Fruit fly (Drosophila melanogaster) whole organism, prepupa: Measurements from ENCODE around the gene Tmem43.

Experiments
- Blimp-1 ChIP-seq: fragments of 200-800 bp; sonication (Bioruptor generic); optimal IDR thresholded peaks from 3 replicates; lab custom pipeline; 2017; ENCODE audit warnings: missing biosample characterization, missing genetic modification characterization, mild to moderate bottlenecking, moderate library complexity, missing genetic modification reagents
- CG10631 ChIP-seq: fragments of 200-800 bp; sonication (Bioruptor generic); optimal IDR thresholded peaks from 2 replicates; lab custom pipeline; 2016; ENCODE audit warnings: missing biosample characterization, missing genetic modification characterization
- CG10669 ChIP-seq: fragments of 200-800 bp; sonication (Bioruptor generic); optimal IDR thresholded peaks from 3 replicates; lab custom pipeline; 2018; ENCODE audit warnings: missing biosample characterization, mild to moderate bottlenecking, missing genetic modification characterization, moderate library complexity
- CG11294 ChIP-seq: fragments of 200-800 bp; sonication (Bioruptor generic); IDR thresholded peaks from 2 replicates; pipeline ENCODE4 v1.3.6; 2022; ENCODE audit warnings: missing biosample characterization, missing genetic modification characterization
- CG11762 ChIP-seq: fragments of 200-800 bp; sonication (Bioruptor generic); optimal IDR thresholded peaks from 3 replicates; lab custom pipeline; 2016; ENCODE audit warnings: missing biosample characterization, missing genetic modification characterization; ENCODE audit not compliant: insufficient read depth
- CG11902 ChIP-seq: fragments of 200-800 bp; sonication (Bioruptor generic); optimal IDR thresholded peaks from 3 replicates; lab custom pipeline; 2016; ENCODE audit warnings: missing biosample characterization, missing genetic modification characterization
- CG15336 ChIP-seq: fragments of 200-800 bp; sonication (Bioruptor generic); IDR thresholded peaks from 2 replicates; pipeline ENCODE4 v1.3.6; 2022; ENCODE audit warnings: missing biosample characterization, missing genetic modification characterization
- CG1621 ChIP-seq: fragments of 200-800 bp; sonication (Bioruptor generic); optimal IDR thresholded peaks from 3 replicates; lab custom pipeline; 2018; ENCODE audit warnings: missing biosample characterization, mild to moderate bottlenecking, missing genetic modification characterization
- CG16779 ChIP-seq: fragments of 200-800 bp; sonication (Bioruptor generic); optimal IDR thresholded peaks from 3 replicates; lab custom pipeline; 2017; ENCODE audit warnings: missing biosample characterization, mild to moderate bottlenecking, missing genetic modification characterization
- CG3032 ChIP-seq: fragments of 200-800 bp; optimal IDR thresholded peaks from 2 replicates; lab custom pipeline; 2019; ENCODE audit warnings: missing biosample characterization, mild to moderate bottlenecking, missing genetic modification characterization, moderate library complexity
- CG34406 ChIP-seq: fragments of 200-800 bp; sonication (Bioruptor generic); optimal IDR thresholded peaks from 3 replicates; lab custom pipeline; 2016; ENCODE audit warnings: missing biosample characterization, missing genetic modification characterization
- CG4318 ChIP-seq: fragments of 200-800 bp; sonication (Bioruptor generic); optimal IDR thresholded peaks from 3 replicates; lab custom pipeline; 2017; ENCODE audit warnings: missing biosample characterization, mild to moderate bottlenecking, missing genetic modification characterization
- CG6276 ChIP-seq: fragments of 200-800 bp; sonication (Bioruptor generic); optimal IDR thresholded peaks from 2 replicates; lab custom pipeline; 2017; ENCODE audit warnings: missing biosample characterization, mild to moderate bottlenecking, missing genetic modification characterization
- CG6792 ChIP-seq: fragments of 200-800 bp; sonication (Bioruptor generic); optimal IDR thresholded peaks from 3 replicates; lab custom pipeline; 2016; ENCODE audit warnings: missing biosample characterization, missing genetic modification characterization
- CG6854 ChIP-seq: fragments of 200-800 bp; sonication (Bioruptor generic); optimal IDR thresholded peaks from 2 replicates; lab custom pipeline; 2017; ENCODE audit warnings: missing biosample characterization, mild to moderate bottlenecking, missing genetic modification characterization
- CG7368 ChIP-seq: fragments of 200-800 bp; sonication (Bioruptor generic); optimal IDR thresholded peaks from 3 replicates; lab custom pipeline; 2016; ENCODE audit warnings: missing biosample characterization, missing genetic modification characterization
- CG8119 ChIP-seq: fragments of 200-800 bp; sonication (Bioruptor generic); IDR thresholded peaks from 3 replicates; pipeline ENCODE4 v1.3.6; 2022; ENCODE audit warnings: missing biosample characterization, missing genetic modification characterization
- CG8319 ChIP-seq: fragments of 200-800 bp; sonication (Bioruptor generic); optimal IDR thresholded peaks from 3 replicates; lab custom pipeline; 2016; ENCODE audit warnings: missing biosample characterization, missing genetic modification characterization
- CG9139 ChIP-seq: fragments of 200-800 bp; sonication (Bioruptor generic); optimal IDR thresholded peaks from 3 replicates; lab custom pipeline; 2017; ENCODE audit warnings: missing biosample characterization, mild to moderate bottlenecking, missing genetic modification characterization
- Eip75B ChIP-seq: fragments of 200-800 bp; sonication (Bioruptor generic); optimal IDR thresholded peaks from 3 replicates; lab custom pipeline; 2016; ENCODE audit warnings: missing biosample characterization, missing genetic modification characterization
- Eip78C ChIP-seq: fragments of 200-800 bp; sonication (Bioruptor generic); peaks from one replicate; lab custom pipeline; 2016; ENCODE audit warnings: missing biosample characterization, missing genetic modification characterization
- Eip93F ChIP-seq: fragments of 200-800 bp; sonication (Bioruptor generic); optimal IDR thresholded peaks from 2 replicates; lab custom pipeline; 2016; ENCODE audit warnings: missing biosample characterization, mild to moderate bottlenecking, missing genetic modification characterization
- Ets96B ChIP-seq: fragments of 200-800 bp; optimal IDR thresholded peaks from 2 replicates; lab custom pipeline; 2019; ENCODE audit warnings: missing biosample characterization, mild to moderate bottlenecking, missing genetic modification characterization, moderate library complexity
- Gug ChIP-seq: fragments of 200-800 bp; sonication (Bioruptor generic); IDR thresholded peaks from 2 replicates; pipeline ENCODE4 v1.3.6; 2022; ENCODE audit warnings: missing biosample characterization, missing genetic modification characterization
- Lpt ChIP-seq: fragments of 200-800 bp; sonication (Bioruptor generic); optimal IDR thresholded peaks from 3 replicates; lab custom pipeline; 2016; ENCODE audit warnings: missing biosample characterization, missing genetic modification characterization
- Met ChIP-seq: fragments of 200-800 bp; sonication (Bioruptor generic); optimal IDR thresholded peaks from 3 replicates; lab custom pipeline; 2016; ENCODE audit warnings: missing biosample characterization, missing genetic modification characterization
- OdsH ChIP-seq: fragments of 200-800 bp; sonication (Bioruptor generic); optimal IDR thresholded peaks from 3 replicates; lab custom pipeline; 2016; ENCODE audit warnings: missing biosample characterization, missing genetic modification characterization
- Smox ChIP-seq: fragments of 200-800 bp; sonication (Bioruptor generic); optimal IDR thresholded peaks from 3 replicates; lab custom pipeline; 2016; ENCODE audit warnings: missing biosample characterization, missing genetic modification characterization
- Sox102F ChIP-seq: fragments of 200-800 bp; sonication (Bioruptor generic); optimal IDR thresholded peaks from 2 replicates; lab custom pipeline; 2016; ENCODE audit warnings: missing biosample characterization, mild to moderate bottlenecking, missing genetic modification characterization
- Sox14 ChIP-seq: fragments of 200-800 bp; sonication (Bioruptor generic); optimal IDR thresholded peaks from 3 replicates; lab custom pipeline; 2016; ENCODE audit warnings: missing biosample characterization, missing genetic modification characterization
- achi ChIP-seq: fragments of 200-800 bp; sonication (Bioruptor generic); optimal IDR thresholded peaks from 3 replicates; lab custom pipeline; 2016; ENCODE audit warnings: missing biosample characterization, missing genetic modification characterization
- acj6 ChIP-seq: fragments of 200-800 bp; sonication (Bioruptor generic); optimal IDR thresholded peaks from 3 replicates; lab custom pipeline; 2016; ENCODE audit warnings: missing biosample characterization, missing genetic modification characterization
- cyc ChIP-seq: fragments of 200-800 bp; sonication (Bioruptor generic); optimal IDR thresholded peaks from 3 replicates; lab custom pipeline; 2016; ENCODE audit warnings: missing biosample characterization, missing genetic modification characterization
- dac ChIP-seq: fragments of 200-800 bp; sonication (Bioruptor generic); optimal IDR thresholded peaks from 2 replicates; lab custom pipeline; 2017; ENCODE audit warnings: missing biosample characterization, mild to moderate bottlenecking, missing genetic modification characterization
- dsx ChIP-seq: fragments of 200-800 bp; optimal IDR thresholded peaks from 3 replicates; lab custom pipeline; 2019; ENCODE audit warnings: missing biosample characterization, mild to moderate bottlenecking, missing genetic modification characterization, moderate library complexity; ENCODE audit not compliant: poor library complexity, severe bottlenecking
- eg ChIP-seq: fragments of 200-800 bp; sonication (Bioruptor generic); IDR thresholded peaks from 3 replicates; pipeline ENCODE4 v1.3.6; 2022; ENCODE audit warnings: missing biosample characterization, missing genetic modification characterization
- fd59A ChIP-seq: fragments of 200-800 bp; sonication (Bioruptor generic); optimal IDR thresholded peaks from 2 replicates; lab custom pipeline; 2017; ENCODE audit warnings: missing biosample characterization, mild to moderate bottlenecking, missing genetic modification characterization, missing genetic modification reagents
- fd85E ChIP-seq: fragments of 200-800 bp; sonication (Bioruptor generic); optimal IDR thresholded peaks from 3 replicates; lab custom pipeline; 2016; ENCODE audit warnings: missing biosample characterization, missing genetic modification characterization
- fkh ChIP-seq: fragments of 200-800 bp; sonication (Bioruptor generic); optimal IDR thresholded peaks from 3 replicates; lab custom pipeline; 2017; ENCODE audit warnings: missing biosample characterization, mild to moderate bottlenecking, missing genetic modification characterization, moderate library complexity
- lz ChIP-seq: fragments of 200-800 bp; sonication (Bioruptor generic); optimal IDR thresholded peaks from 3 replicates; lab custom pipeline; 2016; ENCODE audit warnings: missing biosample characterization, missing genetic modification characterization
- net ChIP-seq: fragments of 200-800 bp; sonication (Bioruptor generic); optimal IDR thresholded peaks from 3 replicates; lab custom pipeline; 2016; ENCODE audit warnings: missing biosample characterization, missing genetic modification characterization
- pdm3 ChIP-seq: fragments of 200-800 bp; sonication (Bioruptor generic); optimal IDR thresholded peaks from 3 replicates; lab custom pipeline; 2016; ENCODE audit warnings: missing biosample characterization, missing genetic modification characterization
- salr ChIP-seq, 2 experiments: fragments of 200-800 bp; sonication (Bioruptor generic); optimal IDR thresholded peaks; 3 replicates each; lab custom pipeline; 2016 to 2018; ENCODE audit warnings: missing biosample characterization in 2 of 2, missing genetic modification characterization in 2 of 2, mild to moderate bottlenecking in 1 of 2
- spab ChIP-seq: fragments of 200-800 bp; sonication (Bioruptor generic); optimal IDR thresholded peaks from 2 replicates; lab custom pipeline; 2017; ENCODE audit warnings: missing biosample characterization, mild to moderate bottlenecking, missing genetic modification characterization, missing genetic modification reagents
- ss ChIP-seq, 2 experiments: fragments of 200-800 bp; sonication (Bioruptor generic); optimal IDR thresholded peaks; 2 replicates in 1 of 2; 3 replicates in 1 of 2; lab custom pipeline; 2017 to 2018; ENCODE audit warnings: mild to moderate bottlenecking in 2 of 2, missing biosample characterization in 2 of 2, missing genetic modification characterization in 2 of 2, moderate library complexity in 1 of 2
- svp ChIP-seq: fragments of 200-800 bp; sonication (Bioruptor generic); peaks from one replicate; lab custom pipeline; 2016; ENCODE audit warnings: missing biosample characterization, missing genetic modification characterization
- topi ChIP-seq: fragments of 200-800 bp; sonication (Bioruptor generic); optimal IDR thresholded peaks from 3 replicates; lab custom pipeline; 2016; ENCODE audit warnings: missing biosample characterization, missing genetic modification characterization
- vri ChIP-seq: fragments of 200-800 bp; sonication (Bioruptor generic); optimal IDR thresholded peaks from 3 replicates; lab custom pipeline; 2016; ENCODE audit warnings: missing biosample characterization, mild to moderate bottlenecking, missing genetic modification characterization

Gene Tmem43

dm6 chr3L:7904560-7904959, 10.4 kb downstream of the Tmem43 start:
- no peak for TF ChIP-seq dac (GFP tag; lab: Kevin White, UChicago)
- no peak for TF ChIP-seq eg (GFP tag; lab: Robert Waterston, UW)
- TF ChIP-seq Eip78C (GFP tag; lab: Kevin White, UChicago), result no peak
- TF ChIP-seq CG11762 (GFP tag; lab: Kevin White, UChicago), result no peak

DNA sequence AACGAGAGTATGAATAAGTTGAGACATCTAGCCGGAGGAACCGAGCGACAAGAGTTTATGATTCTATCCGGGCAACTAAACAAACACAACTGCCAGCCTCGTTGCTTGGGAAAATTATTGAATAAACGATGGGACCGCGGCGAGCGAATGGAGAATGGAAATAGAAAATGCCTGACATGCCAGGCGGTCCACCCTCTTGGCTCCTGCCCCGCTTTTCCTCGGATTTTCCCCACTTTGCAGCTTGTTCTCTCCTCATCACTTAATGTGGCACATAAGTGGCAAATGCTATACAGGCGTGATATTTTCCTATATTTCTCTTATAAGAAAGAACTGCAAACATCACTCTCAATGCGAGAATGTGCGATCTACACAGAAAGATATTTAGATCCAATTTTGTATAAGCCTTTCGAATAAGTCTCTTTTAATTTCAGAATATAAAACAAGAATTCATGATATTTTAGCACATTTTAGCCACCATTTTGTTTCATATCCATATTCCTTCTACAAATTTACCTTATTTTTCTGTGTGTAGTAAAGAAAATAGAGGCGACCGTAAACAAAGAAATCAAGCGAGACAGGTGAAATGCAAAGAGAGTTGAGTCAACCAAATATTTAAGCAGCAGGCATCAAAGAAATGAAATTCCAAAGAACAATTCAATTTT, 11.3 kb downstream of the Tmem43 start:
- TF ChIP-seq fkh (peak; percentile 91), salr (GFP tag; optimal IDR thresholded peaks at IDR 0.05; lab: Kevin White, UChicago) (peak in 1 of 2 experiments; percentile 79), net (GFP tag; lab: Kevin White, UChicago) (peak; percentile 60), Blimp-1 (GFP tag; lab: Kevin White, UChicago) (no peak), CG11902 (peak; percentile 4), Sox14 (GFP tag; lab: Kevin White, UChicago) (no peak), Lpt (peak; percentile 76), CG7368 (GFP tag; lab: Kevin White, UChicago) (peak; percentile 5), achi (GFP tag; lab: Kevin White, UChicago) (peak; percentile 74), OdsH (GFP tag; lab: Kevin White, UChicago) (no peak), cyc (no peak), CG15336 (GFP tag; lab: Robert Waterston, UW) (peak; percentile 83), CG1621 (tag; lab: Kevin White, UChicago) (no peak), CG10669 (GFP tag; lab: Kevin White, UChicago) (no peak), Sox102F (no peak), Smox (GFP tag; lab: Kevin White, UChicago) (peak; percentile 31), pdm3 (GFP tag; lab: Kevin White, UChicago) (peak; percentile 64), CG9139 (GFP tag; lab: Kevin White, UChicago) (no peak), CG11294 (peak; percentile 69), lz (GFP tag; lab: Kevin White, UChicago) (no peak), Gug (GFP tag; lab: Robert Waterston, UW) (peak; percentile 59; the same call in 1 of the 2 replicates), Eip93F (no peak), CG4318 (GFP tag; lab: Kevin White, UChicago) (peak; percentile 42), acj6 (peak; percentile 54), spab (GFP tag; lab: Kevin White, UChicago) (peak; percentile 11), Eip75B (no peak), CG10631 (peak; percentile 66), Met (GFP tag; lab: Kevin White, UChicago) (no peak), CG6792 (GFP tag; lab: Kevin White, UChicago) (peak; percentile 15), CG11762 (GFP tag; lab: Kevin White, UChicago) (peak; percentile 31), CG34406 (peak; percentile 48), fd59A (GFP tag; lab: Kevin White, UChicago) (peak; percentile 32), CG8319 (no peak), fd85E (GFP tag; lab: Kevin White, UChicago) (no peak), CG3032 (tag; lab: Kevin White, UChicago) (peak; percentile 24), CG6854 (GFP tag; lab: Kevin White, UChicago) (no peak), CG16779 (tag; lab: Kevin White, UChicago) (no peak), eg (GFP tag; lab: Robert Waterston, UW) (peak; percentile 82), Eip78C (GFP tag; lab: Kevin White, UChicago) (no peak), CG6276 (peak; percentile 73), Ets96B (tag; lab: Kevin White, UChicago) (no peak), topi (GFP tag; lab: Kevin White, UChicago) (no peak), ss (GFP tag; optimal IDR thresholded peaks at IDR 0.05; lab: Kevin White, UChicago) (no peak), dac (GFP tag; lab: Kevin White, UChicago) (no peak), vri (GFP tag; lab: Kevin White, UChicago) (no peak), dsx (GFP tag; lab: Kevin White, UChicago) (no peak), svp (no peak), CG8119 (GFP tag; lab: Robert Waterston, UW) (peak; percentile 71)
